Worm (Caenorhabditis elegans) whole organism, young adult: ENCODE measurements around the gene ZK1073.1.

ENCODE experiments used
- B0035.1 ChIP-seq: sonication (generic microtip); optimal IDR thresholded peaks from 2 replicates; lab custom pipeline; 2016; ENCODE audit warnings: missing genetic modification characterization, mild to moderate bottlenecking, missing compliant biosample characterization, missing genotype, missing genetic modification reagents
- K12H6.12 ChIP-seq: fragments of 200-800 bp; sonication (Bioruptor generic); optimal IDR thresholded peaks from 2 replicates; lab custom pipeline; 2018; ENCODE audit warnings: mild to moderate bottlenecking, missing genetic modification characterization, missing compliant biosample characterization
- Y67H2A.10 ChIP-seq: fragments of 200-800 bp; sonication (Bioruptor generic); conservative IDR thresholded peaks from 2 replicates; pipeline ENCODE4 v1.3.6; 2022; ENCODE audit warnings: missing genetic modification reagents, missing genetic modification characterization, missing compliant biosample characterization
- aptf-3 ChIP-seq: fragments of 200-800 bp; sonication (Bioruptor generic); IDR thresholded peaks from 2 replicates; pipeline ENCODE4 v1.3.6; 2022; ENCODE audit warnings: missing genetic modification characterization, missing compliant biosample characterization
- ceh-58 ChIP-seq: fragments of 200-800 bp; sonication (Bioruptor generic); IDR thresholded peaks from 2 replicates; pipeline ENCODE4 v1.3.6; 2022; ENCODE audit warnings: missing genetic modification characterization, missing compliant biosample characterization
- egl-44 ChIP-seq: fragments of 200-800 bp; sonication (Bioruptor generic); IDR thresholded peaks from 2 replicates; pipeline ENCODE4 v1.3.6; 2022; ENCODE audit warnings: missing genetic modification reagents, missing genetic modification characterization, missing compliant biosample characterization
- egrh-3 ChIP-seq: fragments of 200-800 bp; sonication (Bioruptor generic); IDR thresholded peaks from 2 replicates; pipeline ENCODE4 v1.3.6; 2022; ENCODE audit warnings: missing genetic modification reagents, missing genetic modification characterization, missing compliant biosample characterization
- lag-1 ChIP-seq: fragments of 200-800 bp; sonication (Bioruptor generic); IDR thresholded peaks from 2 replicates; pipeline ENCODE4 v1.3.6; 2022; ENCODE audit warnings: missing genetic modification reagents, missing genetic modification characterization, missing compliant biosample characterization
- lin-54 ChIP-seq: fragments of 200-800 bp; sonication (Bioruptor generic); optimal IDR thresholded peaks from 2 replicates; lab custom pipeline; 2018; ENCODE audit warnings: mild to moderate bottlenecking, missing genetic modification characterization, missing compliant biosample characterization
- madf-3 ChIP-seq: fragments of 200-800 bp; sonication (Bioruptor generic); IDR thresholded peaks from 2 replicates; pipeline ENCODE4 v1.3.6; 2022; ENCODE audit warnings: missing genetic modification reagents, missing genetic modification characterization, missing compliant biosample characterization
- mes-4 ChIP-seq: sonication (generic microtip); optimal IDR thresholded peaks from 2 replicates; lab custom pipeline; 2016; ENCODE audit warnings: missing genotype, missing genetic modification characterization, missing compliant biosample characterization
- mxl-1 ChIP-seq: sonication (generic microtip); optimal IDR thresholded peaks from 2 replicates; lab custom pipeline; 2016; ENCODE audit warnings: missing genetic modification characterization, missing compliant biosample characterization
- pbrm-1 ChIP-seq: fragments of 200-800 bp; sonication (Bioruptor generic); IDR thresholded peaks from 2 replicates; pipeline ENCODE4 v1.3.6; 2022; ENCODE audit warnings: missing genetic modification reagents, missing genetic modification characterization, missing compliant biosample characterization
- snpc-3.4 ChIP-seq: sonication (generic microtip); optimal IDR thresholded peaks from 2 replicates; lab custom pipeline; 2017; ENCODE audit warnings: missing genetic modification characterization, mild to moderate bottlenecking, missing compliant biosample characterization, antibody characterized with exemption, moderate library complexity, missing genotype, missing genetic modification reagents
- snpc-4 ChIP-seq, 5 experiments: fragments of 150-350 bp in 1 of 5; sonication (generic microtip) in 4 of 5; optimal IDR thresholded peaks; 2 replicates each; lab custom pipeline; 2014 to 2018; ENCODE audit warnings: missing genetic modification characterization in 5 of 5, missing biosample characterization in 3 of 5, antibody characterized with exemption in 2 of 5, mild to moderate bottlenecking in 2 of 5, missing compliant biosample characterization in 2 of 5, missing genotype in 2 of 5, moderate library complexity in 2 of 5, missing genetic modification reagents in 1 of 5
- unc-130 ChIP-seq: sonication (generic microtip); optimal IDR thresholded peaks from 2 replicates; lab custom pipeline; 2016; ENCODE audit warnings: missing genetic modification reagents, missing genetic modification characterization, missing compliant biosample characterization
- zfh-2 ChIP-seq: fragments of 200-800 bp; sonication (Bioruptor generic); conservative IDR thresholded peaks from 2 replicates; pipeline ENCODE4 v1.3.6; 2022; ENCODE audit warnings: missing genetic modification reagents, missing genetic modification characterization, missing compliant biosample characterization

ZK1073.1 gene

DNA sequence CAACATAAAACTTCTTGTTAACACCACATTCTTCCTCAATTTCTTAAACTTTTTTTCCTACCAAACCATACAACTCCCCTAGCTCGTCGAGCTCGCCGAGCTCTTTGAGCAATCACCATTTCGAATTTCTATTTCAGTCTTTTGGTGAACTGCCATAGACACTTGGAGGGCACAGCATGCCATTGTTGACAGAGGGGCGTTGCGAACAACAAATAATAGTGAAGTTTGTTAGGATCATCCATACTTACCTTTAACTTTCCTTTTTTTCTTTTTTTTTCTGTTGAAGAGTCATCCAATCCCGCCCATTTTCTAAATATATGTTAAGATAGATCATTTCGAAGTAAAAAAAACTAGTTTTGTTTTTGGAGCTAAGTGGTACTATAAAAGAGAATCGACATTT is 46.6 kb downstream of the ZK1073.1 start, which contains the start of gene idpp-14 (continued):
- TF ChIP-seq B0035.1 (tag; lab: Kevin White, UChicago) = no peak
- no peak for TF ChIP-seq ceh-58 (GFP tag; lab: Robert Waterston, UW)
- no peak for TF ChIP-seq egl-44 (GFP tag; lab: Robert Waterston, UW)
- TF ChIP-seq lag-1 (GFP tag; lab: Robert Waterston, UW) = no peak

DNA sequence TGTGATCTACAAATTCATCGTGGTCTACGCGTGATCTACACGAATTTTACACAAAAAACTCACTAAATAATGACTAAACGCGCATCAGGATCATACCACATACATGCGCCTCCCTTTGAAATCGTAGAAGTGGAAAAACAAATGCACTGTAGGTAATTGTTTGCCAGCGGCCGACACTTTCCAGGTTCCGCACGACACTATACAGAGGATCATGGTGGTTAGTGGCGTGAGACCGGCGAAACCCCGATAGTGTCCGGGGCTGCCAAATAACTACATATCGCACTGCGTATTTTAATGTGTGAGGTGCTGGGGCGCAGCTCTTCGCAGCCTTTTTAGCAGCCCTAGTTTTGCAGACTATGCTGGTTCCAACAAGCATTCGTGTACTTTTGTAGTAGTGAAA is 50.0 kb downstream of the ZK1073.1 start:
- TF ChIP-seq snpc-4 (GFP tag; optimal IDR thresholded peaks at IDR 0.05; lab: Kevin White, UChicago) = no peak
- peak in 1 of 4 experiments; percentile 59 for TF ChIP-seq snpc-4 (tag; optimal IDR thresholded peaks at IDR 0.05; lab: Kevin White, UChicago)
- no peak for TF ChIP-seq mxl-1 (tag; lab: Kevin White, UChicago)

DNA sequence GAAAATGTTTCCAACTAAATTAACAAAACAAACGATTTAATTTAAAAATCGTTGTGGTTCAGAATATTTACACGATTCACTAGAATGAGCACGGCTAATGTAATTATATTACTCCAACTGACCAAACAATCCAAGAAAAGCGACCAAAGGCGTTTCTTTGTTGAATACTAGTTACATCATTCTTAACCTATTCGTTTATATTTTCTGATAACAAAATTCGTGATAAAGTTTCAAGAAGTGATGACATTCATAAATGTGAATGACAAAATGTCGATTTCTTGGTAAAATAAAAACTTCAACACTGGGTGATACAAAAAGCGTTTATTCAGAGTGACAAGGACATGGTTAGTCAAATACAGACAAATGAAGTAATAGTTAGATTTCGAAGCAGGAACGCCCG is 52.2 kb downstream of the ZK1073.1 start, which contains the start of gene C30F2.4:
C30F2.4 (minus strand) TSS at position 101 of the 400 bp plus-strand sequence.
- TF ChIP-seq snpc-3.4 (tag; lab: Kevin White, UChicago) (no peak), madf-3 (no peak), K12H6.12 (no peak), zfh-2 (GFP tag; lab: Robert Waterston, UW) (no peak), aptf-3 (GFP tag; lab: Robert Waterston, UW) (no peak), mes-4 (tag; lab: Kevin White, UChicago) (no peak), egrh-3 (GFP tag; lab: Robert Waterston, UW) (no peak), lin-54 (GFP tag; lab: Kevin White, UChicago) (no peak), unc-130 (GFP tag; lab: Kevin White, UChicago) (no peak), Y67H2A.10 (GFP tag; lab: Robert Waterston, UW) (no peak), pbrm-1 (GFP tag; lab: Robert Waterston, UW) (no peak)
